Worm (Caenorhabditis elegans) whole organism, L4 larva: ENCODE results near the gene fbxb-104.

Source experiments
- ama-1 ChIP-seq: fragments of 150-350 bp; optimal IDR thresholded peaks from 2 replicates; lab custom pipeline; 2014; ENCODE audit warnings: inconsistent platforms, mixed read lengths
- ceh-20 ChIP-seq: fragments of 200-800 bp; sonication (Bioruptor generic); IDR thresholded peaks from 2 replicates; pipeline ENCODE4 v1.3.6; 2022; ENCODE audit warnings: missing genetic modification reagents, missing genetic modification characterization, missing compliant biosample characterization
- jun-1 ChIP-seq: fragments of 150-350 bp; optimal IDR thresholded peaks from 2 replicates; lab custom pipeline; 2014; ENCODE audit warnings: missing biosample characterization, missing genetic modification reagents, missing genetic modification characterization
- nhr-11 ChIP-seq: fragments of 150-350 bp; optimal IDR thresholded peaks from 2 replicates; lab custom pipeline; 2014; ENCODE audit warnings: missing biosample characterization, missing genetic modification characterization
- nhr-25 ChIP-seq: sonication (generic microtip); optimal IDR thresholded peaks from 2 replicates; lab custom pipeline; 2017; ENCODE audit warnings: missing genetic modification characterization, mild to moderate bottlenecking, missing compliant biosample characterization, antibody characterized with exemption, moderate library complexity, borderline replicate concordance; ENCODE audit not compliant: insufficient read depth
- nhr-28 ChIP-seq: fragments of 150-350 bp; optimal IDR thresholded peaks from 2 replicates; lab custom pipeline; 2014; ENCODE audit warnings: missing biosample characterization, missing genetic modification characterization
- pqm-1 ChIP-seq: sonication (generic microtip); optimal IDR thresholded peaks from 2 replicates; lab custom pipeline; 2017; ENCODE audit warnings: missing biosample characterization, missing genetic modification characterization
- spr-1 ChIP-seq: sonication (generic microtip); optimal IDR thresholded peaks from 2 replicates; lab custom pipeline; 2016; ENCODE audit warnings: mild to moderate bottlenecking, missing genetic modification characterization, missing compliant biosample characterization
- unc-39 ChIP-seq: sonication (generic microtip); optimal IDR thresholded peaks from 2 replicates; lab custom pipeline; 2017; ENCODE audit warnings: missing biosample characterization, missing genetic modification characterization
- unc-62 ChIP-seq, 3 experiments: fragments of 150-350 bp in 1 of 3; sonication (generic microtip); optimal IDR thresholded peaks in 2 of 3; peaks in 1 of 3; 1 replicate in 1 of 3; 2 replicates in 2 of 3; lab custom pipeline; 2014 to 2017; ENCODE audit warnings: missing biosample characterization in 3 of 3, missing genetic modification characterization in 3 of 3, missing genetic modification reagents in 3 of 3, missing genotype in 1 of 3

ce11 chrII:3458209-3458608 lies 18.9 kb downstream of the fbxb-104 start, which contains the start of the genes C16C8.26 and C16C8.19:
- no peak for TF ChIP-seq ama-1 (lab: Kevin White, UChicago)
- no peak for TF ChIP-seq nhr-25 (tag; lab: Kevin White, UChicago)
- no peak for TF ChIP-seq nhr-28 (tag; lab: Kevin White, UChicago)
- no peak for TF ChIP-seq ceh-20 (GFP tag; lab: Robert Waterston, UW)
- no peak for TF ChIP-seq unc-62 (GFP tag; optimal IDR thresholded peaks at IDR 0.05 in 1 of 2; lab: Kevin White, UChicago)
- no peak for TF ChIP-seq unc-62 (tag; optimal IDR thresholded peaks at IDR 0.05; lab: Kevin White, UChicago)
- TF ChIP-seq jun-1 (tag; lab: Kevin White, UChicago) = no peak
- no peak for TF ChIP-seq nhr-11 (tag; lab: Kevin White, UChicago)
- no peak for TF ChIP-seq spr-1 (tag; lab: Kevin White, UChicago)
- no peak for TF ChIP-seq unc-39 (tag; lab: Kevin White, UChicago)
- TF ChIP-seq pqm-1 = no peak
